Worm (Caenorhabditis elegans) whole organism, young adult: ENCODE results near the gene R02F2.9.

Source experiments
- C06A6.2 ChIP-seq: fragments of 200-800 bp; sonication (Bioruptor generic); conservative IDR thresholded peaks from 2 replicates; pipeline ENCODE4 v1.3.6; 2022; ENCODE audit warnings: missing genetic modification characterization, missing compliant biosample characterization
- F10E7.11 ChIP-seq: sonication (generic microtip); optimal IDR thresholded peaks from 2 replicates; lab custom pipeline; 2017; ENCODE audit warnings: mild to moderate bottlenecking, missing genetic modification characterization, moderate library complexity, missing compliant biosample characterization
- F39B2.1 ChIP-seq: fragments of 200-800 bp; sonication (Bioruptor generic); IDR thresholded peaks from 2 replicates; pipeline ENCODE4 v1.3.6; 2022; ENCODE audit warnings: missing genetic modification reagents, missing genetic modification characterization, missing compliant biosample characterization
- F49E8.2 ChIP-seq: sonication (generic microtip); optimal IDR thresholded peaks from 3 replicates; lab custom pipeline; 2017; ENCODE audit warnings: missing genetic modification characterization, mild to moderate bottlenecking, missing compliant biosample characterization, antibody characterized with exemption, moderate library complexity; ENCODE audit not compliant: insufficient read depth
- F57A8.1 ChIP-seq: fragments of 200-800 bp; sonication (Bioruptor generic); optimal IDR thresholded peaks from 2 replicates; lab custom pipeline; 2018; ENCODE audit warnings: mild to moderate bottlenecking, missing genetic modification characterization, moderate library complexity, missing compliant biosample characterization
- F57C9.4 ChIP-seq: sonication (generic microtip); optimal IDR thresholded peaks from 2 replicates; lab custom pipeline; 2017; ENCODE audit warnings: mild to moderate bottlenecking, missing genetic modification characterization, missing compliant biosample characterization
- K12H6.12 ChIP-seq: fragments of 200-800 bp; sonication (Bioruptor generic); optimal IDR thresholded peaks from 2 replicates; lab custom pipeline; 2018; ENCODE audit warnings: mild to moderate bottlenecking, missing genetic modification characterization, missing compliant biosample characterization
- Y53G8AR.9 ChIP-seq: fragments of 200-800 bp; sonication (Bioruptor generic); conservative IDR thresholded peaks from 2 replicates; pipeline ENCODE4 v1.3.6; 2022; ENCODE audit warnings: missing genetic modification reagents, missing genetic modification characterization, missing compliant biosample characterization
- Y56A3A.18 ChIP-seq: fragments of 200-800 bp; sonication (Bioruptor generic); IDR thresholded peaks from 2 replicates; pipeline ENCODE4 v1.3.6; 2022; ENCODE audit warnings: missing genetic modification reagents, missing genetic modification characterization, missing compliant biosample characterization
- Y67H2A.10 ChIP-seq: fragments of 200-800 bp; sonication (Bioruptor generic); conservative IDR thresholded peaks from 2 replicates; pipeline ENCODE4 v1.3.6; 2022; ENCODE audit warnings: missing genetic modification reagents, missing genetic modification characterization, missing compliant biosample characterization
- Y79H2A.3 ChIP-seq: fragments of 200-800 bp; sonication (Bioruptor generic); conservative IDR thresholded peaks from 2 replicates; pipeline ENCODE4 v1.3.6; 2022; ENCODE audit warnings: missing genetic modification reagents, missing genetic modification characterization, missing compliant biosample characterization
- Y95B8A.8 ChIP-seq: fragments of 200-800 bp; sonication (Bioruptor generic); IDR thresholded peaks from 2 replicates; pipeline ENCODE4 v1.3.6; 2022; ENCODE audit warnings: missing genetic modification reagents, missing genetic modification characterization, missing compliant biosample characterization
- ZK185.1 ChIP-seq: sonication (generic microtip); optimal IDR thresholded peaks from 2 replicates; lab custom pipeline; 2016; ENCODE audit warnings: mild to moderate bottlenecking, missing genetic modification characterization, missing compliant biosample characterization; ENCODE audit not compliant: poor library complexity, severe bottlenecking
- aptf-3 ChIP-seq: fragments of 200-800 bp; sonication (Bioruptor generic); IDR thresholded peaks from 2 replicates; pipeline ENCODE4 v1.3.6; 2022; ENCODE audit warnings: missing genetic modification characterization, missing compliant biosample characterization
- athp-1 ChIP-seq: sonication (generic microtip); optimal IDR thresholded peaks from 2 replicates; lab custom pipeline; 2017; ENCODE audit warnings: mild to moderate bottlenecking, missing genetic modification characterization, missing compliant biosample characterization
- bed-1 ChIP-seq: fragments of 200-800 bp; sonication (Bioruptor generic); IDR thresholded peaks from 2 replicates; pipeline ENCODE4 v1.3.6; 2022; ENCODE audit warnings: missing genetic modification reagents, missing genetic modification characterization, missing compliant biosample characterization
- cebp-1 ChIP-seq, 2 experiments: fragments of 200-800 bp in 1 of 2; sonication (Bioruptor generic) in 1 of 2; sonication (generic microtip) in 1 of 2; IDR thresholded peaks in 1 of 2; optimal IDR thresholded peaks in 1 of 2; 2 replicates each; pipeline versions ENCODE4 v1.3.6 to Lab custom; 2017 to 2022; ENCODE audit warnings: missing compliant biosample characterization in 2 of 2, missing genetic modification characterization in 2 of 2, mild to moderate bottlenecking in 1 of 2, missing genetic modification reagents in 1 of 2, moderate library complexity in 1 of 2
- cebp-2 ChIP-seq: fragments of 200-800 bp; sonication (Bioruptor generic); IDR thresholded peaks from 2 replicates; pipeline ENCODE4 v1.3.6; 2022; ENCODE audit warnings: missing genetic modification characterization, missing compliant biosample characterization
- ceh-58 ChIP-seq: fragments of 200-800 bp; sonication (Bioruptor generic); IDR thresholded peaks from 2 replicates; pipeline ENCODE4 v1.3.6; 2022; ENCODE audit warnings: missing genetic modification characterization, missing compliant biosample characterization
- chd-7 ChIP-seq: sonication (generic microtip); optimal IDR thresholded peaks from 2 replicates; lab custom pipeline; 2016; ENCODE audit warnings: mild to moderate bottlenecking, missing genetic modification characterization, moderate library complexity, missing compliant biosample characterization
- dox-1 ChIP-seq: fragments of 200-800 bp; sonication (Bioruptor generic); IDR thresholded peaks from 2 replicates; pipeline ENCODE4 v1.3.6; 2022; ENCODE audit warnings: missing genetic modification reagents, missing genetic modification characterization, missing compliant biosample characterization
- dpff-1 ChIP-seq: sonication (generic microtip); optimal IDR thresholded peaks from 2 replicates; lab custom pipeline; 2017; ENCODE audit warnings: mild to moderate bottlenecking, missing genetic modification characterization, missing compliant biosample characterization
- efl-1 ChIP-seq: fragments of 150-350 bp; optimal IDR thresholded peaks from 2 replicates; lab custom pipeline; 2014; ENCODE audit warnings: missing biosample characterization, missing genetic modification reagents, missing genetic modification characterization
- ekl-4 ChIP-seq: fragments of 200-800 bp; sonication (Bioruptor generic); IDR thresholded peaks from 2 replicates; pipeline ENCODE4 v1.3.6; 2022; ENCODE audit warnings: missing genetic modification reagents, missing genetic modification characterization, missing compliant biosample characterization
- fkh-3 ChIP-seq: sonication (generic microtip); optimal IDR thresholded peaks from 2 replicates; lab custom pipeline; 2016; ENCODE audit warnings: mild to moderate bottlenecking, missing genetic modification characterization, missing compliant biosample characterization
- him-1 ChIP-seq: sonication (generic microtip); optimal IDR thresholded peaks from 2 replicates; lab custom pipeline; 2016; ENCODE audit warnings: missing genotype, missing genetic modification reagents, missing genetic modification characterization, missing compliant biosample characterization
- hsf-1 ChIP-seq: fragments of 200-800 bp; sonication (Bioruptor generic); IDR thresholded peaks from 2 replicates; pipeline ENCODE4 v1.3.6; 2022; ENCODE audit warnings: missing genetic modification reagents, missing genetic modification characterization, missing compliant biosample characterization
- let-526 ChIP-seq: fragments of 200-800 bp; sonication (Bioruptor generic); IDR thresholded peaks from 2 replicates; pipeline ENCODE4 v1.3.6; 2022; ENCODE audit warnings: missing genetic modification reagents, missing genetic modification characterization, missing compliant biosample characterization
- lin-26 ChIP-seq: fragments of 200-800 bp; sonication (Bioruptor generic); IDR thresholded peaks from 2 replicates; pipeline ENCODE4 v1.3.6; 2022; ENCODE audit warnings: missing genetic modification reagents, missing genetic modification characterization, missing compliant biosample characterization
- lin-35 ChIP-seq, 3 experiments: fragments of 150-350 bp in 2 of 3; sonication (generic microtip) in 1 of 3; optimal IDR thresholded peaks; 2 replicates each; lab custom pipeline; 2014 to 2018; ENCODE audit warnings: missing biosample characterization in 3 of 3, missing genetic modification characterization in 3 of 3, missing genetic modification reagents in 3 of 3
- lin-54 ChIP-seq: fragments of 200-800 bp; sonication (Bioruptor generic); optimal IDR thresholded peaks from 2 replicates; lab custom pipeline; 2018; ENCODE audit warnings: mild to moderate bottlenecking, missing genetic modification characterization, missing compliant biosample characterization
- lsl-1 ChIP-seq: fragments of 200-800 bp; sonication (Bioruptor generic); optimal IDR thresholded peaks from 2 replicates; lab custom pipeline; 2018; ENCODE audit warnings: mild to moderate bottlenecking, missing genetic modification characterization, moderate library complexity, missing compliant biosample characterization
- mxl-1 ChIP-seq: sonication (generic microtip); optimal IDR thresholded peaks from 2 replicates; lab custom pipeline; 2016; ENCODE audit warnings: missing genetic modification characterization, missing compliant biosample characterization
- nfya-1 ChIP-seq: sonication (generic microtip); optimal IDR thresholded peaks from 2 replicates; lab custom pipeline; 2017; ENCODE audit warnings: antibody characterized with exemption, missing compliant biosample characterization, missing genetic modification characterization, borderline replicate concordance; ENCODE audit not compliant: insufficient read depth
- nfya-2 ChIP-seq: fragments of 200-800 bp; sonication (Bioruptor generic); IDR thresholded peaks from 2 replicates; pipeline ENCODE4 v1.3.6; 2022; ENCODE audit warnings: missing genetic modification reagents, missing genetic modification characterization, missing compliant biosample characterization
- nfyb-1 ChIP-seq: fragments of 200-800 bp; sonication (Bioruptor generic); IDR thresholded peaks from 2 replicates; pipeline ENCODE4 v1.3.6; 2022; ENCODE audit warnings: missing genetic modification reagents, missing genetic modification characterization, missing compliant biosample characterization
- nhr-120 ChIP-seq: fragments of 200-800 bp; sonication (Bioruptor generic); IDR thresholded peaks from 2 replicates; pipeline ENCODE4 v1.3.6; 2022; ENCODE audit warnings: missing genetic modification characterization, missing compliant biosample characterization
- nhr-179 ChIP-seq: sonication (generic microtip); optimal IDR thresholded peaks from 2 replicates; lab custom pipeline; 2016; ENCODE audit warnings: mild to moderate bottlenecking, missing genetic modification characterization, missing compliant biosample characterization
- nhr-80 ChIP-seq: sonication (generic microtip); optimal IDR thresholded peaks from 2 replicates; lab custom pipeline; 2016; ENCODE audit warnings: missing genetic modification characterization, missing compliant biosample characterization
- nhr-90 ChIP-seq: sonication (generic microtip); optimal IDR thresholded peaks from 2 replicates; lab custom pipeline; 2016; ENCODE audit warnings: missing genotype, mild to moderate bottlenecking, missing genetic modification characterization, missing compliant biosample characterization
- pbrm-1 ChIP-seq: fragments of 200-800 bp; sonication (Bioruptor generic); IDR thresholded peaks from 2 replicates; pipeline ENCODE4 v1.3.6; 2022; ENCODE audit warnings: missing genetic modification reagents, missing genetic modification characterization, missing compliant biosample characterization
- pha-4 ChIP-seq: fragments of 150-350 bp; sonication (generic microtip); optimal IDR thresholded peaks from 2 replicates; lab custom pipeline; 2014; ENCODE audit warnings: missing biosample characterization, missing genetic modification reagents, missing genetic modification characterization
- repo-1 ChIP-seq: sonication (generic microtip); optimal IDR thresholded peaks from 2 replicates; lab custom pipeline; 2017; ENCODE audit warnings: mild to moderate bottlenecking, missing genetic modification characterization, missing compliant biosample characterization
- snpc-1.3 ChIP-seq: sonication (generic microtip); optimal IDR thresholded peaks from 2 replicates; lab custom pipeline; 2017; ENCODE audit warnings: missing genetic modification characterization, mild to moderate bottlenecking, missing compliant biosample characterization, antibody characterized with exemption, moderate library complexity, missing genotype, missing genetic modification reagents; ENCODE audit not compliant: insufficient read depth
- tbp1 ChIP-seq: fragments of 200-800 bp; sonication (Bioruptor generic); optimal IDR thresholded peaks from 2 replicates; lab custom pipeline; 2018; ENCODE audit warnings: mild to moderate bottlenecking, missing genetic modification characterization, missing compliant biosample characterization
- zim-3 ChIP-seq: sonication (generic microtip); optimal IDR thresholded peaks from 2 replicates; lab custom pipeline; 2017; ENCODE audit warnings: mild to moderate bottlenecking, missing genetic modification characterization, moderate library complexity, missing compliant biosample characterization
- ztf-26 ChIP-seq: sonication (generic microtip); optimal IDR thresholded peaks from 2 replicates; lab custom pipeline; 2017; ENCODE audit warnings: missing genetic modification characterization, missing compliant biosample characterization

R02F2.9 gene

DNA sequence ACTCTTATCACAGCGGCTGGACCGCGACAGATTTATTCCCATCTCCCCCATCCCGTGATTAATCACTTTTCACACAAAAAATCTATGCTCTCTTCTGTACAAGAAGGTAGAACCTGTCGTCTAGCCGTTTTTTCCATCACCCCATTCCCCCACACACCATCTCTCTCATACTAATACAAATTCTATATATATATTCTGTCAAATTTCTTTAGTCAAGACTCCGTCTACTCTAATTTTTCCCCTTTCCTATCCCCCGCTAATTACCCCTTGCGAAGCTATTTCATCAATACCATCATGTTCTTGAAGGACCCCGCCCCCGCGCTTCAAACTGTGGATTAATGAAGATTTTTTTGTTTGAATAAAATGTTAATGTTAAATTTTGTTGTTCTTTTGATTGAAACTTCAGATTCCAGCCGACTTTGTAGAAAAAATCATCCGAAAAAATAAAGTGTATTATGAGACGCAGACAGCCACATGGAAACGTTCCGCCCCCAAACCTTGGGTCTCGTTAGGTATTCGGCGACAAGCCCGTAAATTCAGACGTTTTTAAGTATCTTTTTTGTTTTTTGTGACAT, 7.1 kb downstream of the R02F2.9 start (continued):
- TF ChIP-seq F57A8.1 (GFP tag; lab: Kevin White, UChicago) (no peak), lin-26 (GFP tag; lab: Robert Waterston, UW) (0 out of 2 replicates have a peak, but pooled peaks have one; percentile 54), nfyb-1 (GFP tag; lab: Robert Waterston, UW) (peak; percentile 73; the same call in 1 of the 2 replicates), F10E7.11 (peak; percentile 65), chd-7 (tag; lab: Kevin White, UChicago) (peak; percentile 65), Y56A3A.18 (GFP tag; lab: Robert Waterston, UW) (peak; percentile 63), ceh-58 (GFP tag; lab: Robert Waterston, UW) (no peak), him-1 (tag; lab: Kevin White, UChicago) (no peak), repo-1 (tag; lab: Kevin White, UChicago) (peak; percentile 80), dox-1 (0 out of 2 replicates have a peak, but pooled peaks have one; percentile 19), pha-4 (tag; lab: Kevin White, UChicago) (no peak), tbp1 (no peak), nhr-90 (peak; percentile 52), let-526 (GFP tag; lab: Robert Waterston, UW) (no peak), Y67H2A.10 (GFP tag; lab: Robert Waterston, UW) (no peak), snpc-1.3 (tag; lab: Kevin White, UChicago) (no peak), mxl-1 (tag; lab: Kevin White, UChicago) (no peak), zim-3 (tag; lab: Kevin White, UChicago) (peak; percentile 40), cebp-1 (GFP tag; IDR thresholded peaks at IDR 0.05; lab: Robert Waterston, UW) (no peak), cebp-1 (tag; optimal IDR thresholded peaks at IDR 0.05; lab: Kevin White, UChicago) (no peak), nfya-2 (no peak), athp-1 (tag; lab: Kevin White, UChicago) (peak; percentile 3), dpff-1 (tag; lab: Kevin White, UChicago) (peak; percentile 46), Y79H2A.3 (GFP tag; lab: Robert Waterston, UW) (no peak), Y53G8AR.9 (peak; percentile 89; the same call in 1 of the 2 replicates), nhr-120 (GFP tag; lab: Robert Waterston, UW) (no peak), pbrm-1 (GFP tag; lab: Robert Waterston, UW) (peak; percentile 57; the same call in 1 of the 2 replicates), lsl-1 (GFP tag; lab: Kevin White, UChicago) (no peak), cebp-2 (GFP tag; lab: Robert Waterston, UW) (peak; percentile 77; the same call in 1 of the 2 replicates), K12H6.12 (tag; lab: Kevin White, UChicago) (no peak), bed-1 (no peak), lin-35 (GFP tag; optimal IDR thresholded peaks at IDR 0.05; lab: Kevin White, UChicago) (peak in 1 of 3 experiments; percentile 9), hsf-1 (GFP tag; lab: Robert Waterston, UW) (0 out of 2 replicates have a peak, but pooled peaks have one; percentile 6), F57C9.4 (tag; lab: Kevin White, UChicago) (peak; percentile 52), nfya-1 (no peak), fkh-3 (peak; percentile 37), efl-1 (no peak), ZK185.1 (peak; percentile 35), F39B2.1 (no peak), nhr-179 (tag; lab: Kevin White, UChicago) (peak; percentile 63), lin-54 (GFP tag; lab: Kevin White, UChicago) (peak; percentile 37), ztf-26 (peak; percentile 66), Y95B8A.8 (0 out of 2 replicates have a peak, but pooled peaks have one; percentile 36), ekl-4 (GFP tag; lab: Robert Waterston, UW) (peak; percentile 85), F49E8.2 (tag; lab: Kevin White, UChicago) (no peak), nhr-80 (tag; lab: Kevin White, UChicago) (no peak), C06A6.2 (GFP tag; lab: Robert Waterston, UW) (no peak; the same call in 1 of the 2 replicates), aptf-3 (GFP tag; lab: Robert Waterston, UW) (no peak)
